Worm (Caenorhabditis elegans) whole organism, L1 larva: ENCODE results near the gene T12A7.9.

Experiments
- C04F5.9 ChIP-seq: sonication (generic microtip); optimal IDR thresholded peaks from 2 replicates; lab custom pipeline; 2016; ENCODE audit warnings: missing genetic modification characterization, missing compliant biosample characterization
- C16A3.4 ChIP-seq: fragments of 150-350 bp; optimal IDR thresholded peaks from 2 replicates; lab custom pipeline; 2014; ENCODE audit warnings: missing biosample characterization, missing genetic modification characterization
- ama-1 ChIP-seq: fragments of 150-350 bp; optimal IDR thresholded peaks from 2 replicates; lab custom pipeline; 2014
- ceh-63 ChIP-seq: fragments of 200-800 bp; sonication (Bioruptor generic); optimal IDR thresholded peaks from 2 replicates; lab custom pipeline; 2018; ENCODE audit warnings: mild to moderate bottlenecking, missing genetic modification characterization, missing compliant biosample characterization
- ceh-8 ChIP-seq: fragments of 200-800 bp; sonication (Bioruptor generic); optimal IDR thresholded peaks from 2 replicates; lab custom pipeline; 2018; ENCODE audit warnings: mild to moderate bottlenecking, missing genetic modification characterization, moderate library complexity, missing compliant biosample characterization
- ceh-90 ChIP-seq: sonication (generic microtip); optimal IDR thresholded peaks from 2 replicates; lab custom pipeline; 2016; ENCODE audit warnings: missing genetic modification characterization, missing compliant biosample characterization
- ces-1 ChIP-seq: fragments of 150-350 bp; optimal IDR thresholded peaks from 2 replicates; lab custom pipeline; 2014; ENCODE audit warnings: missing biosample characterization, missing genetic modification reagents, missing genetic modification characterization
- dpl-1 ChIP-seq, 3 experiments: fragments of 150-350 bp in 2 of 3; sonication (generic microtip) in 1 of 3; optimal IDR thresholded peaks; 2 replicates each; lab custom pipeline; 2014 to 2017; ENCODE audit warnings: missing biosample characterization in 3 of 3, missing genetic modification characterization in 3 of 3, missing genetic modification reagents in 3 of 3
- dsc-1 ChIP-seq: sonication (generic microtip); optimal IDR thresholded peaks from 2 replicates; lab custom pipeline; 2016; ENCODE audit warnings: mild to moderate bottlenecking, missing genetic modification characterization, missing compliant biosample characterization
- efl-1 ChIP-seq, 4 experiments: fragments of 150-350 bp; optimal IDR thresholded peaks in 3 of 4; peaks in 1 of 4; 1 replicate in 1 of 4; 2 replicates in 3 of 4; lab custom pipeline; 2014; ENCODE audit warnings: missing biosample characterization in 2 of 4, missing genetic modification characterization in 2 of 4, missing genetic modification reagents in 2 of 4
- efl-3 ChIP-seq: fragments of 200-800 bp; sonication (Bioruptor generic); optimal IDR thresholded peaks from 2 replicates; lab custom pipeline; 2018; ENCODE audit warnings: mild to moderate bottlenecking, missing genetic modification characterization, missing compliant biosample characterization
- egl-13 ChIP-seq: sonication (generic microtip); optimal IDR thresholded peaks from 2 replicates; lab custom pipeline; 2016; ENCODE audit warnings: missing genotype, missing genetic modification reagents, missing genetic modification characterization, missing compliant biosample characterization
- egl-27 ChIP-seq, 2 experiments: fragments of 150-350 bp in 1 of 2; sonication (generic microtip); optimal IDR thresholded peaks; 3 replicates each; lab custom pipeline; 2017 to 2018; ENCODE audit warnings: missing biosample characterization in 2 of 2, missing genetic modification characterization in 2 of 2, missing genetic modification reagents in 2 of 2
- elt-2 ChIP-seq: sonication (generic microtip); optimal IDR thresholded peaks from 2 replicates; lab custom pipeline; 2016; ENCODE audit warnings: missing genetic modification characterization, mild to moderate bottlenecking, inconsistent platforms, missing compliant biosample characterization, missing genetic modification reagents
- elt-3 ChIP-seq, 6 experiments: fragments of 150-350 bp in 1 of 6; sonication (generic microtip); optimal IDR thresholded peaks; 2 replicates each; lab custom pipeline; 2017 to 2018; ENCODE audit warnings: missing biosample characterization in 6 of 6, missing genetic modification characterization in 6 of 6, inconsistent platforms in 1 of 6
- fkh-10 ChIP-seq: sonication (generic microtip); optimal IDR thresholded peaks from 2 replicates; lab custom pipeline; 2017; ENCODE audit warnings: missing biosample characterization, missing genetic modification reagents, missing genetic modification characterization
- fkh-4 ChIP-seq: sonication (generic microtip); optimal IDR thresholded peaks from 2 replicates; lab custom pipeline; 2016; ENCODE audit warnings: missing compliant biosample characterization, missing genetic modification characterization, borderline replicate concordance
- fos-1 ChIP-seq: fragments of 150-350 bp; optimal IDR thresholded peaks from 2 replicates; lab custom pipeline; 2014; ENCODE audit warnings: missing biosample characterization, missing genetic modification characterization
- hlh-17 ChIP-seq: fragments of 200-800 bp; sonication (Bioruptor generic); optimal IDR thresholded peaks from 2 replicates; lab custom pipeline; 2018; ENCODE audit warnings: missing genetic modification characterization, mild to moderate bottlenecking, missing compliant biosample characterization, moderate library complexity, borderline replicate concordance
- hlh-4 ChIP-seq: sonication (generic microtip); optimal IDR thresholded peaks from 2 replicates; lab custom pipeline; 2016; ENCODE audit warnings: mild to moderate bottlenecking, missing genetic modification characterization, missing compliant biosample characterization
- lin-14 ChIP-seq: fragments of 200-800 bp; sonication (Bioruptor generic); optimal IDR thresholded peaks from 2 replicates; lab custom pipeline; 2018; ENCODE audit warnings: mild to moderate bottlenecking, missing genetic modification characterization, moderate library complexity, missing compliant biosample characterization
- lir-3 ChIP-seq: sonication (generic microtip); optimal IDR thresholded peaks from 2 replicates; lab custom pipeline; 2016; ENCODE audit warnings: mild to moderate bottlenecking, missing genetic modification characterization, moderate library complexity, missing compliant biosample characterization; ENCODE audit not compliant: poor library complexity
- mab-9 ChIP-seq: fragments of 200-800 bp; sonication (Bioruptor generic); IDR thresholded peaks from 2 replicates; pipeline ENCODE4 v1.3.6; 2022; ENCODE audit warnings: missing genetic modification reagents, missing genetic modification characterization, missing compliant biosample characterization
- mdl-1 ChIP-seq, 2 experiments: fragments of 150-350 bp; optimal IDR thresholded peaks; 2 replicates each; lab custom pipeline; 2014 to 2017; ENCODE audit warnings: missing biosample characterization in 2 of 2, missing genetic modification characterization in 2 of 2, inconsistent platforms in 1 of 2
- nhr-12 ChIP-seq: sonication (generic microtip); optimal IDR thresholded peaks from 2 replicates; lab custom pipeline; 2017; ENCODE audit warnings: missing biosample characterization, missing genetic modification characterization
- nhr-19 ChIP-seq: fragments of 200-800 bp; sonication (Bioruptor generic); conservative IDR thresholded peaks from 2 replicates; pipeline ENCODE4 v1.3.6; 2022; ENCODE audit warnings: missing genetic modification characterization, missing compliant biosample characterization
- nhr-28 ChIP-seq: fragments of 150-350 bp; optimal IDR thresholded peaks from 2 replicates; lab custom pipeline; 2014; ENCODE audit warnings: missing biosample characterization, missing genetic modification characterization
- nhr-47 ChIP-seq: sonication (generic microtip); optimal IDR thresholded peaks from 2 replicates; lab custom pipeline; 2016; ENCODE audit warnings: mild to moderate bottlenecking, missing genetic modification characterization, moderate library complexity, missing compliant biosample characterization
- nhr-71 ChIP-seq: sonication (generic microtip); optimal IDR thresholded peaks from 2 replicates; lab custom pipeline; 2016; ENCODE audit warnings: mild to moderate bottlenecking, missing genetic modification characterization, moderate library complexity, missing compliant biosample characterization
- nhr-76 ChIP-seq: sonication (generic microtip); optimal IDR thresholded peaks from 2 replicates; lab custom pipeline; 2017; ENCODE audit warnings: missing biosample characterization, missing genetic modification characterization
- nhr-90 ChIP-seq: sonication (generic microtip); optimal IDR thresholded peaks from 2 replicates; lab custom pipeline; 2016; ENCODE audit warnings: mild to moderate bottlenecking, missing genetic modification characterization, missing compliant biosample characterization; ENCODE audit not compliant: poor library complexity
- pax-3 ChIP-seq: fragments of 200-800 bp; sonication (Bioruptor generic); optimal IDR thresholded peaks from 2 replicates; lab custom pipeline; 2018; ENCODE audit warnings: mild to moderate bottlenecking, missing genetic modification characterization, moderate library complexity, missing compliant biosample characterization
- rnt-1 ChIP-seq: sonication (generic microtip); optimal IDR thresholded peaks from 2 replicates; lab custom pipeline; 2016; ENCODE audit warnings: mild to moderate bottlenecking, missing genetic modification characterization, moderate library complexity, missing compliant biosample characterization
- snu-23 ChIP-seq: sonication (generic microtip); optimal IDR thresholded peaks from 2 replicates; lab custom pipeline; 2016; ENCODE audit warnings: missing genetic modification characterization, missing compliant biosample characterization
- sox-4 ChIP-seq: sonication (generic microtip); optimal IDR thresholded peaks from 2 replicates; lab custom pipeline; 2016; ENCODE audit warnings: missing genetic modification characterization, missing compliant biosample characterization
- sup-37 ChIP-seq: fragments of 200-800 bp; sonication (Bioruptor generic); optimal IDR thresholded peaks from 2 replicates; lab custom pipeline; 2018; ENCODE audit warnings: mild to moderate bottlenecking, missing genetic modification characterization, missing compliant biosample characterization
- swsn-7 ChIP-seq: sonication (generic microtip); optimal IDR thresholded peaks from 2 replicates; lab custom pipeline; 2016; ENCODE audit warnings: missing genetic modification characterization, missing compliant biosample characterization
- unc-130 ChIP-seq: fragments of 150-350 bp; optimal IDR thresholded peaks from 2 replicates; lab custom pipeline; 2017; ENCODE audit warnings: missing biosample characterization, missing genetic modification characterization, inconsistent platforms
- unc-30 ChIP-seq: sonication (generic microtip); optimal IDR thresholded peaks from 2 replicates; lab custom pipeline; 2017; ENCODE audit warnings: missing biosample characterization, missing genetic modification characterization
- unc-86 ChIP-seq: sonication (generic microtip); optimal IDR thresholded peaks from 2 replicates; lab custom pipeline; 2016; ENCODE audit warnings: missing genetic modification characterization, missing compliant biosample characterization
- xbp-1 ChIP-seq: sonication (generic microtip); optimal IDR thresholded peaks from 2 replicates; lab custom pipeline; 2016; ENCODE audit warnings: missing genetic modification characterization, missing compliant biosample characterization
- zip-4 ChIP-seq: fragments of 200-800 bp; sonication (Bioruptor generic); optimal IDR thresholded peaks from 2 replicates; lab custom pipeline; 2018; ENCODE audit warnings: mild to moderate bottlenecking, missing genetic modification characterization, moderate library complexity, missing compliant biosample characterization
- ztf-11 ChIP-seq, 2 experiments: sonication (generic microtip); optimal IDR thresholded peaks; 2 replicates each; lab custom pipeline; 2016 to 2017; ENCODE audit warnings: missing genetic modification characterization in 2 of 2, missing biosample characterization in 1 of 2, missing compliant biosample characterization in 1 of 2
- ztf-4 ChIP-seq: fragments of 150-350 bp; optimal IDR thresholded peaks from 2 replicates; lab custom pipeline; 2014; ENCODE audit warnings: missing biosample characterization, missing genetic modification characterization

The T12A7.9 gene

DNA sequence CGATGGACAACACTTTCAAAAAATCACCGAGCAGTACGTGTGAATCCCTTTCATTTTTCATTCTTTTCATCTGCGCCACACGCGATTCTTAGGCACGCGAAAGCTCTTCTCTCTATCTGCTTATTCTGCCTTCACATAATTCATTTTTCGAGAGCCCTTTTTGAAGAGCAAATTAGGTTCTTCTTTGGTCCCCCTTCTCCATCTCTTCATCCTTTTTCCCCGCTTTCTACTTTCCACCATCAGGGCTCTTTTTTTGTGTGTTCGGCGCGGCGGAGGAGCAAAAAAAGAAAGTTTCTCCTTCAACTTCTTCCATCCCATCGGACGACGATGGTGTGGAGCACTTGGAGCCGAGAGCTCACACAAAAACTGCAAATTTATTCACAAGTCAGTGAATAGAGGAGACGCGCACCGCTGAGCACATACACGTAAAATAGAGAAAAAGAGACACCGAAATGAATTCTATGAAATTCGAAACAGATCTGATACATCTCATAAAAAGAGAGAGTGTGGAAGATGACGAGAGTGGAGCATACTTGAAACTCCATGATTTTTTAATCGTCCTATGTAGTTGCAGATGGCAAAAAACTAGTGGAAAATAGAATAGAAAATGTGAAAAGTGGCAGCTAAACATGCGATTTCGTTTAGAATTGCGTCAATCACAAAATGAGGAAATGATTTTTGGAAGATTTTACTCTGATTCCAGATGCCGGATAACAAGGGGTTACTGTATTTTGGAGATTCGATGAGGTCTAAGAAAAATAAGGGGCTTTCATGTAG is 29.4 kb upstream of the T12A7.9 start:
- TF ChIP-seq sup-37 (GFP tag; lab: Kevin White, UChicago) (no peak), efl-3 (GFP tag; lab: Kevin White, UChicago) (no peak), efl-1 (optimal IDR thresholded peaks at IDR 0.05; lab: Kevin White, UChicago) (no peak), efl-1 (GFP tag; optimal IDR thresholded peaks at IDR 0.05 in 1 of 2; lab: Kevin White, UChicago) (no peak), pax-3 (tag; lab: Kevin White, UChicago) (no peak), mdl-1 (tag; optimal IDR thresholded peaks at IDR 0.05; lab: Kevin White, UChicago) (no peak), nhr-90 (tag; lab: Kevin White, UChicago) (no peak), elt-3 (tag; optimal IDR thresholded peaks at IDR 0.05; lab: Kevin White, UChicago) (no peak), unc-30 (no peak), dpl-1 (GFP tag; optimal IDR thresholded peaks at IDR 0.05; lab: Kevin White, UChicago) (no peak), egl-27 (tag; optimal IDR thresholded peaks at IDR 0.05; lab: Kevin White, UChicago) (no peak), swsn-7 (no peak), mab-9 (no peak), unc-130 (tag; lab: Kevin White, UChicago) (no peak), ama-1 (lab: Kevin White, UChicago) (no peak), ceh-90 (tag; lab: Kevin White, UChicago) (no peak), rnt-1 (tag; lab: Kevin White, UChicago) (no peak), unc-86 (tag; lab: Kevin White, UChicago) (peak; percentile 46), C04F5.9 (no peak), nhr-47 (tag; lab: Kevin White, UChicago) (no peak), sox-4 (no peak), nhr-28 (tag; lab: Kevin White, UChicago) (no peak), nhr-71 (tag; lab: Kevin White, UChicago) (no peak), egl-13 (tag; lab: Kevin White, UChicago) (peak; percentile 16), xbp-1 (no peak), zip-4 (GFP tag; lab: Kevin White, UChicago) (no peak), ztf-11 (tag; optimal IDR thresholded peaks at IDR 0.05; lab: Kevin White, UChicago) (no peak), ces-1 (GFP tag; lab: Kevin White, UChicago) (peak; percentile 11), nhr-76 (tag; lab: Kevin White, UChicago) (no peak), lir-3 (tag; lab: Kevin White, UChicago) (no peak), fkh-10 (GFP tag; lab: Kevin White, UChicago) (peak; percentile 76), nhr-12 (tag; lab: Kevin White, UChicago) (no peak), C16A3.4 (no peak), fkh-4 (tag; lab: Kevin White, UChicago) (peak; percentile 90), ztf-4 (no peak), fos-1 (tag; lab: Kevin White, UChicago) (no peak), elt-2 (tag; lab: Kevin White, UChicago) (no peak), ceh-63 (GFP tag; lab: Kevin White, UChicago) (no peak), dsc-1 (tag; lab: Kevin White, UChicago) (peak; percentile 98), nhr-19 (GFP tag; lab: Robert Waterston, UW) (no peak), ceh-8 (no peak), lin-14 (GFP tag; lab: Kevin White, UChicago) (peak; percentile 58), hlh-4 (tag; lab: Kevin White, UChicago) (no peak), hlh-17 (no peak), snu-23 (GFP tag; lab: Kevin White, UChicago) (no peak)
